Worm (Caenorhabditis elegans): Measurements from ENCODE around the gene Y57G11A.2.

- TF ChIP-seq him-1 (tag; optimal IDR thresholded peaks at IDR 0.05) (no peak), W03F9.2 (tag; optimal IDR thresholded peaks at IDR 0.05) (no peak)
These were observed 42.4 kb upstream of the Y57G11A.2 start for ce11 chrIV:14561677-14562076.

All from whole organism, L4/young adult.